Fruit fly (Drosophila melanogaster): ENCODE results near the gene CG14443.

The CG14443 gene

dm6 chrX:6677826-6678489 is 44.2 kb downstream of the CG14443 start, which contains the start of gene Fum1 (continued):
- TF ChIP-seq croc (GFP tag; conservative IDR thresholded peaks at IDR 0.05) = no peak
- TF ChIP-seq al (GFP tag; IDR thresholded peaks at IDR 0.05) = no peak
- TF ChIP-seq Rx (GFP tag; IDR thresholded peaks at IDR 0.05) = no peak
- TF ChIP-seq p53 (GFP tag; optimal IDR thresholded peaks at IDR 0.05) = no peak
- no peak for TF ChIP-seq CG11456 (GFP tag; IDR thresholded peaks at IDR 0.05)
- TF ChIP-seq Rfx (GFP tag; IDR thresholded peaks at IDR 0.05) = no peak; the same call in 1 of the 2 replicates
- peak; percentile 44 for TF ChIP-seq CG12659 (GFP tag; optimal IDR thresholded peaks at IDR 0.05)
- TF ChIP-seq Ravus (GFP tag; IDR thresholded peaks at IDR 0.05) = no peak
- TF ChIP-seq en (GFP tag; optimal IDR thresholded peaks at IDR 0.05) = no peak
- TF ChIP-seq Optix (GFP tag; IDR thresholded peaks at IDR 0.05) = no peak
- no peak for TF ChIP-seq CG3726 (GFP tag; IDR thresholded peaks at IDR 0.05)
- peak; percentile 64; the same call in 2 of the 3 replicates for TF ChIP-seq zen2 (GFP tag; IDR thresholded peaks at IDR 0.05; ENCODE audit: partially characterized antibody)
- TF ChIP-seq gsb (GFP tag; IDR thresholded peaks at IDR 0.05) = no peak
- peak; percentile 94 for TF ChIP-seq unc-4 (GFP tag; IDR thresholded peaks at IDR 0.05; ENCODE audit: partially characterized antibody)
- TF ChIP-seq slbo (GFP tag; IDR thresholded peaks at IDR 0.05) = no peak
- TF ChIP-seq Elba2 (GFP tag; optimal IDR thresholded peaks at IDR 0.05) = no peak
- no peak for TF ChIP-seq cg (GFP tag; optimal IDR thresholded peaks at IDR 0.05)
- no peak for TF ChIP-seq stc (GFP tag; IDR thresholded peaks at IDR 0.05)
- no peak for TF ChIP-seq Drgx (GFP tag; IDR thresholded peaks at IDR 0.05)
- TF ChIP-seq Blimp-1 (GFP tag; optimal IDR thresholded peaks at IDR 0.05) = no peak
- no peak for TF ChIP-seq ci (GFP tag; IDR thresholded peaks at IDR 0.05)
- no peak for TF ChIP-seq vvl (GFP tag; IDR thresholded peaks at IDR 0.05)
- TF ChIP-seq CG12236 (GFP tag; optimal IDR thresholded peaks at IDR 0.05) = no peak
- no peak for TF ChIP-seq CG6689 (GFP tag; IDR thresholded peaks at IDR 0.05)
- TF ChIP-seq ap (GFP tag; IDR thresholded peaks at IDR 0.05) = no peak
- peak; percentile 84 for TF ChIP-seq bbx (GFP tag; IDR thresholded peaks at IDR 0.05; ENCODE audit: partially characterized antibody)
- TF ChIP-seq CG17361 (GFP tag; IDR thresholded peaks at IDR 0.05) = peak; percentile 19; the same call in 1 of the 3 replicates
- TF ChIP-seq Oaz (GFP tag; IDR thresholded peaks at IDR 0.05) = no peak
- TF ChIP-seq CHES-1-like (GFP tag; optimal IDR thresholded peaks at IDR 0.05) = peak; percentile 36
- no peak for TF ChIP-seq ftz-f1 (GFP tag; optimal IDR thresholded peaks at IDR 0.05)
- TF ChIP-seq CG18262 (tag; optimal IDR thresholded peaks at IDR 0.05) = peak; percentile 7
- TF ChIP-seq CG6791 (GFP tag; IDR thresholded peaks at IDR 0.05; ENCODE audit: partially characterized antibody) = peak; percentile 78
- TF ChIP-seq Med (GFP tag) = peak; percentile 45
- TF ChIP-seq tio (GFP tag; optimal IDR thresholded peaks at IDR 0.05) = no peak
- no peak for TF ChIP-seq CTCF (GFP tag; optimal IDR thresholded peaks at IDR 0.05)
- TF ChIP-seq Hand (GFP tag; optimal IDR thresholded peaks at IDR 0.05) = no peak
- no peak for TF ChIP-seq CG15696 (tag; optimal IDR thresholded peaks at IDR 0.05)
- no peak for TF ChIP-seq Bdp1 (GFP tag; optimal IDR thresholded peaks at IDR 0.05)
- peak; percentile 93 for TF ChIP-seq Doc3 (GFP tag; IDR thresholded peaks at IDR 0.05; ENCODE audit: partially characterized antibody)
- no peak for TF ChIP-seq CG11247 (GFP tag; IDR thresholded peaks at IDR 0.05)
- TF ChIP-seq Max (GFP tag; optimal IDR thresholded peaks at IDR 0.05) = no peak
- TF ChIP-seq tap (tag; optimal IDR thresholded peaks at IDR 0.05) = no peak
- no peak for TF ChIP-seq H2.0 (GFP tag; IDR thresholded peaks at IDR 0.05)

Measured in whole organism, embryonic.